Fruit fly (Drosophila melanogaster) whole organism, embryonic: ENCODE measurements around the gene Papss.

Experiments
- BEAF-32 ChIP-seq: fragments of 200-800 bp; sonication (Bioruptor generic); optimal IDR thresholded peaks from 3 replicates; lab custom pipeline; 2017; ENCODE audit warnings: missing biosample characterization, missing genetic modification characterization, mild to moderate bottlenecking, moderate library complexity, missing genetic modification reagents
- CG11456 ChIP-seq: fragments of 200-800 bp; sonication (Bioruptor generic); IDR thresholded peaks from 3 replicates; pipeline ENCODE4 v1.3.6; 2022; ENCODE audit warnings: missing biosample characterization, missing genetic modification characterization
- CG13287 ChIP-seq: fragments of 200-800 bp; sonication (Bioruptor generic); IDR thresholded peaks from 2 replicates; pipeline ENCODE4 v1.3.6; 2022; ENCODE audit warnings: missing biosample characterization, missing genetic modification characterization; ENCODE audit not compliant: partially characterized antibody
- CG14860 ChIP-seq: fragments of 200-800 bp; sonication (Bioruptor generic); IDR thresholded peaks from 3 replicates; pipeline ENCODE4 v1.3.6; 2022; ENCODE audit warnings: missing biosample characterization, missing genetic modification characterization; ENCODE audit not compliant: partially characterized antibody
- CG16779 ChIP-seq: fragments of 200-800 bp; sonication (Bioruptor generic); IDR thresholded peaks from 2 replicates; pipeline ENCODE4 v1.3.6; 2022; ENCODE audit warnings: missing biosample characterization, missing genetic modification characterization
- CG17829 ChIP-seq: fragments of 200-800 bp; optimal IDR thresholded peaks from 2 replicates; lab custom pipeline; 2019; ENCODE audit warnings: missing biosample characterization, mild to moderate bottlenecking, missing genetic modification characterization, moderate library complexity
- CG2129 ChIP-seq: fragments of 200-800 bp; sonication (Bioruptor generic); IDR thresholded peaks from 2 replicates; pipeline ENCODE4 v1.3.6; 2022; ENCODE audit warnings: missing biosample characterization, missing genetic modification characterization; ENCODE audit not compliant: partially characterized antibody
- CG30431 ChIP-seq: fragments of 200-800 bp; sonication (Bioruptor generic); optimal IDR thresholded peaks from 2 replicates; lab custom pipeline; 2017; ENCODE audit warnings: missing biosample characterization, missing genetic modification characterization
- CG6272 ChIP-seq: fragments of 200-800 bp; sonication (Bioruptor generic); IDR thresholded peaks from 2 replicates; pipeline ENCODE4 v1.3.6; 2022; ENCODE audit warnings: missing biosample characterization, missing genetic modification characterization
- CG6689 ChIP-seq: fragments of 200-800 bp; sonication (Bioruptor generic); IDR thresholded peaks from 2 replicates; pipeline ENCODE4 v1.3.6; 2022; ENCODE audit warnings: missing biosample characterization, missing genetic modification characterization
- CG7963 ChIP-seq: fragments of 200-800 bp; sonication (Bioruptor generic); IDR thresholded peaks from 3 replicates; pipeline ENCODE4 v1.3.6; 2022; ENCODE audit warnings: missing biosample characterization, missing genetic modification characterization; ENCODE audit not compliant: partially characterized antibody
- CG8290 ChIP-seq, 3 experiments: fragments of 200-800 bp; sonication (Bioruptor generic); optimal IDR thresholded peaks; 2 replicates each; lab custom pipeline; 2016 to 2019; ENCODE audit warnings: missing biosample characterization in 3 of 3, missing genetic modification characterization in 3 of 3, mild to moderate bottlenecking in 2 of 3, moderate library complexity in 1 of 3
- CoRest ChIP-seq: fragments of 200-800 bp; sonication (Bioruptor generic); optimal IDR thresholded peaks from 3 replicates; lab custom pipeline; 2018; ENCODE audit warnings: missing biosample characterization, mild to moderate bottlenecking, missing genetic modification characterization, moderate library complexity
- Dll ChIP-seq: fragments of 200-800 bp; sonication (Bioruptor generic); IDR thresholded peaks from 4 replicates; pipeline ENCODE4 v1.3.6; 2022; ENCODE audit warnings: missing biosample characterization, missing genetic modification characterization; ENCODE audit not compliant: partially characterized antibody
- Doc3 ChIP-seq: fragments of 200-800 bp; sonication (Bioruptor generic); IDR thresholded peaks from 3 replicates; pipeline ENCODE4 v1.3.6; 2022; ENCODE audit warnings: missing biosample characterization, missing genetic modification characterization; ENCODE audit not compliant: partially characterized antibody
- Dp ChIP-seq: fragments of 200-800 bp; sonication (Bioruptor generic); optimal IDR thresholded peaks from 2 replicates; lab custom pipeline; 2018; ENCODE audit warnings: missing biosample characterization, mild to moderate bottlenecking, missing genetic modification characterization, moderate library complexity
- Dref ChIP-seq: fragments of 200-800 bp; sonication (Bioruptor generic); IDR thresholded peaks from 2 replicates; pipeline ENCODE4 v1.3.6; 2022; ENCODE audit warnings: missing biosample characterization, missing genetic modification characterization
- Fer3 ChIP-seq: fragments of 200-800 bp; sonication (Bioruptor generic); optimal IDR thresholded peaks from 2 replicates; lab custom pipeline; 2018; ENCODE audit warnings: missing biosample characterization, mild to moderate bottlenecking, missing genetic modification characterization, moderate library complexity
- HLH4C ChIP-seq: fragments of 200-800 bp; sonication (Bioruptor generic); IDR thresholded peaks from 3 replicates; pipeline ENCODE4 v1.3.6; 2022; ENCODE audit warnings: missing biosample characterization, missing genetic modification characterization; ENCODE audit not compliant: partially characterized antibody
- MBD-R2 ChIP-seq: fragments of 200-800 bp; sonication (Bioruptor generic); IDR thresholded peaks from 2 replicates; pipeline ENCODE4 v1.3.6; 2022; ENCODE audit warnings: missing biosample characterization, missing genetic modification characterization
- MESR4 ChIP-seq: fragments of 200-800 bp; sonication (Bioruptor generic); optimal IDR thresholded peaks from 2 replicates; lab custom pipeline; 2018; ENCODE audit warnings: missing biosample characterization, mild to moderate bottlenecking, missing genetic modification characterization, moderate library complexity
- Myb ChIP-seq: fragments of 200-800 bp; sonication (Bioruptor generic); optimal IDR thresholded peaks from 2 replicates; lab custom pipeline; 2016; ENCODE audit warnings: missing biosample characterization, missing genetic modification characterization
- NC2β ChIP-seq: fragments of 200-800 bp; sonication (Bioruptor generic); optimal IDR thresholded peaks from 2 replicates; lab custom pipeline; 2016; ENCODE audit warnings: missing biosample characterization, missing genetic modification characterization
- Opbp ChIP-seq: fragments of 200-800 bp; sonication (Bioruptor generic); IDR thresholded peaks from 3 replicates; pipeline ENCODE4 v1.3.6; 2022; ENCODE audit warnings: missing biosample characterization, missing genetic modification characterization; ENCODE audit not compliant: partially characterized antibody
- Scr ChIP-seq: fragments of 200-800 bp; sonication (Bioruptor generic); IDR thresholded peaks from 2 replicates; pipeline ENCODE4 v1.3.6; 2022; ENCODE audit warnings: missing biosample characterization, missing genetic modification characterization; ENCODE audit not compliant: partially characterized antibody
- Sox102F ChIP-seq: fragments of 200-800 bp; sonication (Bioruptor generic); optimal IDR thresholded peaks from 2 replicates; lab custom pipeline; 2018; ENCODE audit warnings: missing biosample characterization, mild to moderate bottlenecking, missing genetic modification characterization, moderate library complexity
- Sry-δ ChIP-seq: fragments of 200-800 bp; sonication (Bioruptor generic); optimal IDR thresholded peaks from 2 replicates; lab custom pipeline; 2016; ENCODE audit warnings: missing biosample characterization, missing genetic modification characterization
- Trl ChIP-seq, 3 experiments: fragments of >200 bp in 2 of 3; fragments of 200-800 bp in 1 of 3; sonication (Bioruptor generic) in 1 of 3; optimal IDR thresholded peaks; 2 replicates in 1 of 3; 3 replicates in 2 of 3; lab custom pipeline; 2016 to 2017; ENCODE audit warnings: missing biosample characterization in 1 of 3, missing genetic modification characterization in 1 of 3
- amos ChIP-seq: fragments of 200-800 bp; sonication (Bioruptor generic); IDR thresholded peaks from 2 replicates; pipeline ENCODE4 v1.3.6; 2022; ENCODE audit warnings: missing biosample characterization, missing genetic modification characterization; ENCODE audit not compliant: partially characterized antibody
- ash1 ChIP-seq: fragments of 200-800 bp; sonication (Bioruptor generic); optimal IDR thresholded peaks from 2 replicates; lab custom pipeline; 2018; ENCODE audit warnings: missing biosample characterization, mild to moderate bottlenecking, missing genetic modification characterization
- bbx ChIP-seq: fragments of 200-800 bp; sonication (Bioruptor generic); IDR thresholded peaks from 2 replicates; pipeline ENCODE4 v1.3.6; 2022; ENCODE audit warnings: missing biosample characterization, missing genetic modification characterization; ENCODE audit not compliant: partially characterized antibody
- chinmo ChIP-seq: fragments of 200-800 bp; sonication (Bioruptor generic); IDR thresholded peaks from 4 replicates; pipeline ENCODE4 v1.3.6; 2022; ENCODE audit warnings: missing biosample characterization, missing genetic modification characterization; ENCODE audit not compliant: partially characterized antibody
- crp ChIP-seq, 2 experiments: fragments of 200-800 bp; sonication (Bioruptor generic); optimal IDR thresholded peaks; 2 replicates in 1 of 2; 3 replicates in 1 of 2; lab custom pipeline; 2017; ENCODE audit warnings: missing biosample characterization in 2 of 2, missing genetic modification characterization in 2 of 2, mild to moderate bottlenecking in 1 of 2, moderate library complexity in 1 of 2
- hbn ChIP-seq: fragments of 200-800 bp; sonication (Bioruptor generic); IDR thresholded peaks from 2 replicates; pipeline ENCODE4 v1.3.6; 2022; ENCODE audit warnings: missing biosample characterization, missing genetic modification characterization; ENCODE audit not compliant: partially characterized antibody
- knrl ChIP-seq: fragments of 200-800 bp; sonication (Bioruptor generic); IDR thresholded peaks from 3 replicates; pipeline ENCODE4 v1.3.6; 2022; ENCODE audit warnings: missing biosample characterization, missing genetic modification characterization; ENCODE audit not compliant: partially characterized antibody
- mld ChIP-seq: fragments of 200-800 bp; sonication (Bioruptor generic); IDR thresholded peaks from 3 replicates; pipeline ENCODE4 v1.3.6; 2022; ENCODE audit warnings: missing biosample characterization, missing genetic modification characterization; ENCODE audit not compliant: partially characterized antibody
- phol ChIP-seq: fragments of 200-800 bp; sonication (Bioruptor generic); optimal IDR thresholded peaks from 3 replicates; lab custom pipeline; 2018; ENCODE audit warnings: missing biosample characterization, mild to moderate bottlenecking, missing genetic modification characterization, moderate library complexity
- pzg ChIP-seq: fragments of 200-800 bp; sonication (Bioruptor generic); optimal IDR thresholded peaks from 3 replicates; lab custom pipeline; 2018; ENCODE audit warnings: missing biosample characterization, mild to moderate bottlenecking, missing genetic modification characterization, moderate library complexity
- sens ChIP-seq: fragments of 200-800 bp; sonication (Bioruptor generic); peaks from one replicate; lab custom pipeline; 2016; ENCODE audit warnings: missing biosample characterization, missing genetic modification characterization
- sna ChIP-seq: fragments of 200-800 bp; sonication (Bioruptor generic); IDR thresholded peaks from 2 replicates; pipeline ENCODE4 v1.3.6; 2022; ENCODE audit warnings: missing biosample characterization, missing genetic modification characterization; ENCODE audit not compliant: partially characterized antibody
- stwl ChIP-seq: fragments of 200-800 bp; sonication (Bioruptor generic); optimal IDR thresholded peaks from 3 replicates; lab custom pipeline; 2018; ENCODE audit warnings: missing biosample characterization, mild to moderate bottlenecking, missing genetic modification characterization, moderate library complexity
- trem ChIP-seq: fragments of 200-800 bp; optimal IDR thresholded peaks from 3 replicates; lab custom pipeline; 2019; ENCODE audit warnings: missing biosample characterization, mild to moderate bottlenecking, missing genetic modification characterization, moderate library complexity
- twi ChIP-seq: fragments of 200-800 bp; optimal IDR thresholded peaks from 2 replicates; lab custom pipeline; 2019; ENCODE audit warnings: missing biosample characterization, mild to moderate bottlenecking, missing genetic modification characterization, moderate library complexity
- unc-4 ChIP-seq: fragments of 200-800 bp; sonication (Bioruptor generic); IDR thresholded peaks from 2 replicates; pipeline ENCODE4 v1.3.6; 2022; ENCODE audit warnings: missing biosample characterization, missing genetic modification characterization; ENCODE audit not compliant: partially characterized antibody
- vnd ChIP-seq: fragments of 200-800 bp; sonication (Bioruptor generic); IDR thresholded peaks from 3 replicates; pipeline ENCODE4 v1.3.6; 2022; ENCODE audit warnings: missing biosample characterization, missing genetic modification characterization; ENCODE audit not compliant: partially characterized antibody
- zen2 ChIP-seq: fragments of 200-800 bp; sonication (Bioruptor generic); IDR thresholded peaks from 3 replicates; pipeline ENCODE4 v1.3.6; 2022; ENCODE audit warnings: missing biosample characterization, missing genetic modification characterization; ENCODE audit not compliant: partially characterized antibody

Gene Papss

dm6 chr3L:19804908-19805307 is 40.2 kb upstream of the Papss start, which contains the start of the genes TORIP and Ccdc58 (continued):
- peak; percentile 85 for TF ChIP-seq unc-4 (GFP tag; lab: Robert Waterston, UW)
- TF ChIP-seq CG6689: no peak
- no peak for TF ChIP-seq CG30431
- TF ChIP-seq CG13287 (GFP tag; lab: Robert Waterston, UW): peak; percentile 86
- peak; percentile 64 for TF ChIP-seq Dref (GFP tag; lab: Robert Waterston, UW)
- TF ChIP-seq CG11456 (GFP tag; lab: Robert Waterston, UW): no peak
- peak; percentile 82 for TF ChIP-seq Scr (GFP tag; lab: Robert Waterston, UW)
- TF ChIP-seq trem (tag; lab: Kevin White, UChicago): peak; percentile 25
- TF ChIP-seq Myb (GFP tag; lab: Kevin White, UChicago): no peak
- TF ChIP-seq NC2β (GFP tag; lab: Kevin White, UChicago): no peak
- peak; percentile 17 for TF ChIP-seq pzg (GFP tag; lab: Kevin White, UChicago)
- peak; percentile 63; the same call in 2 of the 3 replicates for TF ChIP-seq knrl (GFP tag; lab: Robert Waterston, UW)
- TF ChIP-seq phol (tag; lab: Kevin White, UChicago): peak; percentile 4
- peak; percentile 17 for TF ChIP-seq sens (GFP tag; lab: Kevin White, UChicago)
- peak; percentile 77 for TF ChIP-seq bbx (GFP tag; lab: Robert Waterston, UW)
- TF ChIP-seq HLH4C: peak; percentile 65; the same call in 2 of the 3 replicates
- TF ChIP-seq ash1 (GFP tag; lab: Kevin White, UChicago): no peak
- peak; percentile 76 for TF ChIP-seq sna (GFP tag; lab: Robert Waterston, UW)
- peak; percentile 20 for TF ChIP-seq Sry-δ (GFP tag; lab: Kevin White, UChicago)
- TF ChIP-seq CG7963 (GFP tag; lab: Robert Waterston, UW): 0 out of 3 replicates have a peak, but pooled peaks have one; percentile 54
- no peak for TF ChIP-seq CG16779 (GFP tag; lab: Robert Waterston, UW)
- peak; percentile 27 for TF ChIP-seq MESR4 (GFP tag; lab: Kevin White, UChicago)
- TF ChIP-seq CG8290 (GFP tag; optimal IDR thresholded peaks at IDR 0.05; lab: Kevin White, UChicago): no peak
- no peak for TF ChIP-seq CG8290 (tag; optimal IDR thresholded peaks at IDR 0.05; lab: Kevin White, UChicago)
- peak; percentile 5 for TF ChIP-seq Dp (GFP tag; lab: Kevin White, UChicago)
- peak; percentile 75; the same call in 2 of the 3 replicates for TF ChIP-seq mld (GFP tag; lab: Robert Waterston, UW)
- peak; percentile 55 for TF ChIP-seq stwl (tag; lab: Kevin White, UChicago)
- no peak for TF ChIP-seq Trl (optimal IDR thresholded peaks at IDR 0.05; lab: Kevin White, UChicago)
- no peak for TF ChIP-seq Trl (GFP tag; optimal IDR thresholded peaks at IDR 0.05; lab: Kevin White, UChicago)
- peak; percentile 69; the same call in 2 of the 3 replicates for TF ChIP-seq zen2 (GFP tag; lab: Robert Waterston, UW)
- peak; percentile 67 for TF ChIP-seq CG2129 (GFP tag; lab: Robert Waterston, UW)
- TF ChIP-seq Doc3 (GFP tag; lab: Robert Waterston, UW): peak; percentile 82
- peak; percentile 81 for TF ChIP-seq hbn (GFP tag; lab: Robert Waterston, UW)
- peak; percentile 55 for TF ChIP-seq MBD-R2 (GFP tag; lab: Robert Waterston, UW)
- TF ChIP-seq Fer3 (tag; lab: Kevin White, UChicago): no peak
- 0 out of 4 replicates have a peak, but pooled peaks have one; percentile 21 for TF ChIP-seq chinmo
- peak; percentile 77 for TF ChIP-seq amos (GFP tag; lab: Robert Waterston, UW)
- TF ChIP-seq twi (tag; lab: Kevin White, UChicago): no peak
- no peak for TF ChIP-seq CoRest (tag; lab: Kevin White, UChicago)
- TF ChIP-seq vnd (GFP tag; lab: Robert Waterston, UW): peak; percentile 70
- peak; percentile 71 for TF ChIP-seq BEAF-32 (GFP tag; lab: Kevin White, UChicago)
- no peak for TF ChIP-seq CG17829 (tag; lab: Kevin White, UChicago)
- no peak for TF ChIP-seq Sox102F
- TF ChIP-seq CG14860 (GFP tag; lab: Robert Waterston, UW): peak; percentile 67
- no peak for TF ChIP-seq CG6272
- TF ChIP-seq Opbp: peak; percentile 60; the same call in 2 of the 3 replicates
- TF ChIP-seq crp (GFP tag; optimal IDR thresholded peaks at IDR 0.05; lab: Kevin White, UChicago): peak in 1 of 2 experiments; percentile 29
- TF ChIP-seq Dll (GFP tag; lab: Robert Waterston, UW): peak; percentile 85
